Worm (Caenorhabditis elegans) whole organism, L2 larva: Measurements from ENCODE around the gene grsp-2.

Source experiments
- elt-1 ChIP-seq: fragments of 150-350 bp; optimal IDR thresholded peaks from 2 replicates; lab custom pipeline; 2014; ENCODE audit warnings: missing biosample characterization, missing genetic modification characterization
- lsy-2 ChIP-seq, 2 experiments: fragments of 150-350 bp in 1 of 2; sonication (generic microtip) in 1 of 2; optimal IDR thresholded peaks; 2 replicates each; lab custom pipeline; 2014 to 2017; ENCODE audit warnings: missing biosample characterization in 2 of 2, missing genetic modification characterization in 2 of 2
- nhr-129 ChIP-seq: fragments of 150-350 bp; optimal IDR thresholded peaks from 2 replicates; lab custom pipeline; 2014; ENCODE audit warnings: missing biosample characterization, missing genetic modification characterization
- nhr-6 ChIP-seq: fragments of 150-350 bp; optimal IDR thresholded peaks from 2 replicates; lab custom pipeline; 2014; ENCODE audit warnings: missing biosample characterization, missing genetic modification characterization

ce11 chrIV:8845922-8846321 is 29.8 kb downstream of the grsp-2 start:
- TF ChIP-seq nhr-6 (tag; lab: Kevin White, UChicago) = no peak
- TF ChIP-seq lsy-2 (tag; optimal IDR thresholded peaks at IDR 0.05; lab: Kevin White, UChicago) = no peak
- TF ChIP-seq elt-1 (tag; lab: Kevin White, UChicago) = no peak
- no peak for TF ChIP-seq nhr-129 (tag; lab: Kevin White, UChicago)
